Fruit fly (Drosophila melanogaster) S2 (cell line): ENCODE measurements around the gene CG17570.

Experiments
- CG8478 ChIP-seq: fragments of >200 bp; optimal IDR thresholded peaks from 2 replicates; lab custom pipeline; 2018
- CTCF ChIP-seq, 2 experiments: fragments of >200 bp; optimal IDR thresholded peaks; 2 replicates each; lab custom pipeline; 2018

DNA sequence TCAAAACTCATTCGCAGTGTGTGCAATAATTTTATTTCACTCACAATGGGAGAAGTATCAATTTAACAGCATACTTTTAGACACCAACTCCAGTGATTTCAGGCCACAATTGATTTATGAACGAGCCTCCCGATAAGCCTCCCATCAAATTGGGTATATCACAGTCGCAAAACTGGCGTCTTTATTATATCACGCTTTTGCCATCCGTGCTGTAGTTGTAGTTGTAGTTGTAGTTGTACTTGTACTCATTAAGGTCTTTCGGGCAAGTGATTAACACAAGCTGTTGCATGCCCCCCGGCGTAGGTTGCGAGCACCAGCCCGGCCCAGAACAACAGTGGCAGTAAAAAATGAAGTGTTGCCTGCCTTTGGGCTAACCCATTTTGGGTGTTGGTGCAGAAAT lies 26.4 kb upstream of the CG17570 start:
- TF ChIP-seq CTCF (optimal IDR thresholded peaks at IDR 0.05; lab: Kevin White, UChicago) (peak in 1 of 2 experiments; percentile 6), CG8478 (no peak)
